Fruit fly (Drosophila melanogaster) whole organism, prepupa: ENCODE data around the gene CG14014.

Experiments
- CG16779 ChIP-seq: fragments of 200-800 bp; sonication (Bioruptor generic); optimal IDR thresholded peaks from 3 replicates; lab custom pipeline; 2017; ENCODE audit warnings: missing biosample characterization, mild to moderate bottlenecking, missing genetic modification characterization
- CG3032 ChIP-seq: fragments of 200-800 bp; optimal IDR thresholded peaks from 2 replicates; lab custom pipeline; 2019; ENCODE audit warnings: missing biosample characterization, mild to moderate bottlenecking, missing genetic modification characterization, moderate library complexity
- CG32006 ChIP-seq: fragments of 200-800 bp; sonication (Bioruptor generic); optimal IDR thresholded peaks from 3 replicates; lab custom pipeline; 2017; ENCODE audit warnings: missing biosample characterization, mild to moderate bottlenecking, missing genetic modification characterization
- CG9139 ChIP-seq: fragments of 200-800 bp; sonication (Bioruptor generic); optimal IDR thresholded peaks from 3 replicates; lab custom pipeline; 2017; ENCODE audit warnings: missing biosample characterization, mild to moderate bottlenecking, missing genetic modification characterization
- Lpt ChIP-seq: fragments of 200-800 bp; sonication (Bioruptor generic); optimal IDR thresholded peaks from 3 replicates; lab custom pipeline; 2016; ENCODE audit warnings: missing biosample characterization, missing genetic modification characterization
- Met ChIP-seq: fragments of 200-800 bp; sonication (Bioruptor generic); optimal IDR thresholded peaks from 3 replicates; lab custom pipeline; 2016; ENCODE audit warnings: missing biosample characterization, missing genetic modification characterization
- Sox102F ChIP-seq: fragments of 200-800 bp; sonication (Bioruptor generic); optimal IDR thresholded peaks from 2 replicates; lab custom pipeline; 2016; ENCODE audit warnings: missing biosample characterization, mild to moderate bottlenecking, missing genetic modification characterization
- Sox14 ChIP-seq: fragments of 200-800 bp; sonication (Bioruptor generic); optimal IDR thresholded peaks from 3 replicates; lab custom pipeline; 2016; ENCODE audit warnings: missing biosample characterization, missing genetic modification characterization
- achi ChIP-seq: fragments of 200-800 bp; sonication (Bioruptor generic); optimal IDR thresholded peaks from 3 replicates; lab custom pipeline; 2016; ENCODE audit warnings: missing biosample characterization, missing genetic modification characterization
- dsx ChIP-seq: fragments of 200-800 bp; optimal IDR thresholded peaks from 3 replicates; lab custom pipeline; 2019; ENCODE audit warnings: missing biosample characterization, mild to moderate bottlenecking, missing genetic modification characterization, moderate library complexity; ENCODE audit not compliant: poor library complexity, severe bottlenecking
- net ChIP-seq: fragments of 200-800 bp; sonication (Bioruptor generic); optimal IDR thresholded peaks from 3 replicates; lab custom pipeline; 2016; ENCODE audit warnings: missing biosample characterization, missing genetic modification characterization
- ss ChIP-seq, 2 experiments: fragments of 200-800 bp; sonication (Bioruptor generic); optimal IDR thresholded peaks; 2 replicates in 1 of 2; 3 replicates in 1 of 2; lab custom pipeline; 2017 to 2018; ENCODE audit warnings: mild to moderate bottlenecking in 2 of 2, missing biosample characterization in 2 of 2, missing genetic modification characterization in 2 of 2, moderate library complexity in 1 of 2
- vri ChIP-seq: fragments of 200-800 bp; sonication (Bioruptor generic); optimal IDR thresholded peaks from 3 replicates; lab custom pipeline; 2016; ENCODE audit warnings: missing biosample characterization, mild to moderate bottlenecking, missing genetic modification characterization

dm6 chr2L:5502868-5503267 is 47.8 kb downstream of the CG14014 start:
- TF ChIP-seq CG16779 (tag; lab: Kevin White, UChicago) (no peak), vri (GFP tag; lab: Kevin White, UChicago) (no peak), Met (GFP tag; lab: Kevin White, UChicago) (no peak), CG32006 (GFP tag; lab: Kevin White, UChicago) (no peak), dsx (no peak), ss (GFP tag; optimal IDR thresholded peaks at IDR 0.05; lab: Kevin White, UChicago) (no peak), CG3032 (no peak), Lpt (GFP tag; lab: Kevin White, UChicago) (no peak), achi (no peak), Sox14 (no peak), net (no peak), CG9139 (GFP tag; lab: Kevin White, UChicago) (no peak), Sox102F (GFP tag; lab: Kevin White, UChicago) (no peak)
